Worm (Caenorhabditis elegans) whole organism, L1 larva: ENCODE measurements around the gene nep-20.

Source experiments
- alr-1 ChIP-seq: fragments of 200-800 bp; sonication (Bioruptor generic); optimal IDR thresholded peaks from 2 replicates; lab custom pipeline; 2018; ENCODE audit warnings: borderline replicate concordance, mild to moderate bottlenecking, missing genetic modification characterization, missing compliant biosample characterization
- blmp-1 ChIP-seq: fragments of 150-350 bp; optimal IDR thresholded peaks from 2 replicates; lab custom pipeline; 2014; ENCODE audit warnings: missing biosample characterization, missing genetic modification characterization
- grh-1 ChIP-seq: fragments of 200-800 bp; sonication (Bioruptor generic); IDR thresholded peaks from 2 replicates; pipeline ENCODE4 v1.3.6; 2022; ENCODE audit warnings: missing genetic modification reagents, missing genetic modification characterization, missing compliant biosample characterization
- hlh-4 ChIP-seq: sonication (generic microtip); optimal IDR thresholded peaks from 2 replicates; lab custom pipeline; 2016; ENCODE audit warnings: mild to moderate bottlenecking, missing genetic modification characterization, missing compliant biosample characterization
- lsy-2 ChIP-seq, 2 experiments: fragments of 150-350 bp; optimal IDR thresholded peaks; 2 replicates each; lab custom pipeline; 2014; ENCODE audit warnings: missing biosample characterization in 2 of 2, missing genetic modification characterization in 2 of 2
- nhr-11 ChIP-seq: fragments of 150-350 bp; optimal IDR thresholded peaks from 2 replicates; lab custom pipeline; 2014; ENCODE audit warnings: missing biosample characterization, missing genetic modification characterization
- nhr-12 ChIP-seq: sonication (generic microtip); optimal IDR thresholded peaks from 2 replicates; lab custom pipeline; 2017; ENCODE audit warnings: missing biosample characterization, missing genetic modification characterization
- nhr-28 ChIP-seq: fragments of 150-350 bp; optimal IDR thresholded peaks from 2 replicates; lab custom pipeline; 2014; ENCODE audit warnings: missing biosample characterization, missing genetic modification characterization
- pqm-1 ChIP-seq: sonication (generic microtip); optimal IDR thresholded peaks from 3 replicates; lab custom pipeline; 2017; ENCODE audit warnings: missing biosample characterization, missing genetic modification characterization
- skn-1 ChIP-seq: fragments of 150-350 bp; optimal IDR thresholded peaks from 2 replicates; lab custom pipeline; 2014; ENCODE audit warnings: missing biosample characterization, missing genetic modification characterization
- snpc-4 ChIP-seq: fragments of 150-350 bp; optimal IDR thresholded peaks from 2 replicates; lab custom pipeline; 2014; ENCODE audit warnings: missing biosample characterization, missing genetic modification characterization

DNA sequence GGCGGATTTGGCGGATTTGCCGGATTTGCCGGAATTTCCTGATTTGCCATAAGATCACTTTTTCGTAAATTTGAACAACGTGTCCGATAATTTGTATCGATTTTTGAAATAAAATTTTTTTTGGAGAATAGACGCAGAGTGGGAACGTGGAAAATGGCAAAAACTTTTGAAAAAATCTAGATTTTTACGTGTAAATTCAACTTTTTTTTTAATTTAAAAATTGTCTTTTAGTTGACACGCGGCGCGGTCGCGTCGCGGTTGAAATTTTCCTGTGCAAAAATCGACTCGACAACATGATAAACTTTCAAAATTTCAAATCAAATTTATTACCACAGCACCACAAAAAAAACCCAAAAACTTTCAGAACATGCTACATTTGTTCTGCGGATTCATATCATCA lies at the start of gene nep-20:
- TF ChIP-seq skn-1 (tag; lab: Kevin White, UChicago) (no peak), nhr-28 (tag; lab: Kevin White, UChicago) (no peak), nhr-11 (tag; lab: Kevin White, UChicago) (no peak), lsy-2 (tag; optimal IDR thresholded peaks at IDR 0.05; lab: Kevin White, UChicago) (no peak), alr-1 (tag; lab: Kevin White, UChicago) (no peak), grh-1 (no peak), nhr-12 (tag; lab: Kevin White, UChicago) (no peak), pqm-1 (tag; lab: Kevin White, UChicago) (no peak), snpc-4 (no peak), hlh-4 (tag; lab: Kevin White, UChicago) (no peak), blmp-1 (tag; lab: Kevin White, UChicago) (no peak)
